Fruit fly (Drosophila melanogaster) whole organism, embryonic: ENCODE measurements around the gene Tgt.
A peak's percentile ranks its signal among the peaks of the same experiment; 100 is the strongest.

Experiments
- Ada2b ChIP-seq: fragments of 200-800 bp; sonication (Bioruptor generic); IDR thresholded peaks from 2 replicates; pipeline ENCODE4 v1.3.6; 2022; ENCODE audit warnings: missing biosample characterization, missing genetic modification characterization
- B-H1 ChIP-seq: fragments of 200-800 bp; sonication (Bioruptor generic); IDR thresholded peaks from 3 replicates; pipeline ENCODE4 v1.3.6; 2022; ENCODE audit warnings: missing biosample characterization, missing genetic modification characterization
- CG10274 ChIP-seq: fragments of 200-800 bp; sonication (Bioruptor generic); optimal IDR thresholded peaks from 3 replicates; lab custom pipeline; 2017; ENCODE audit warnings: missing biosample characterization, mild to moderate bottlenecking, missing genetic modification characterization
- CG12071 ChIP-seq: fragments of 200-800 bp; sonication (Bioruptor generic); optimal IDR thresholded peaks from 3 replicates; lab custom pipeline; 2018; ENCODE audit warnings: missing biosample characterization, mild to moderate bottlenecking, missing genetic modification characterization
- CG12659 ChIP-seq: fragments of 200-800 bp; sonication (Bioruptor generic); optimal IDR thresholded peaks from 3 replicates; lab custom pipeline; 2017; ENCODE audit warnings: mild to moderate bottlenecking, missing biosample characterization, missing genetic modification reagents, missing genetic modification characterization
- CG12942 ChIP-seq: fragments of 200-800 bp; sonication (Bioruptor generic); optimal IDR thresholded peaks from 3 replicates; lab custom pipeline; 2016; ENCODE audit warnings: missing biosample characterization, missing genetic modification characterization
- CG13287 ChIP-seq: fragments of 200-800 bp; sonication (Bioruptor generic); IDR thresholded peaks from 2 replicates; pipeline ENCODE4 v1.3.6; 2022; ENCODE audit warnings: missing biosample characterization, missing genetic modification characterization; ENCODE audit not compliant: partially characterized antibody
- CG14050 ChIP-seq: fragments of 200-800 bp; sonication (Bioruptor generic); IDR thresholded peaks from 3 replicates; pipeline ENCODE4 v1.3.6; 2022; ENCODE audit warnings: missing biosample characterization, missing genetic modification characterization
- CG15479 ChIP-seq: fragments of 200-800 bp; sonication (Bioruptor generic); optimal IDR thresholded peaks from 3 replicates; lab custom pipeline; 2019; ENCODE audit warnings: missing biosample characterization, mild to moderate bottlenecking, missing genetic modification characterization, moderate library complexity
- CG16779 ChIP-seq: fragments of 200-800 bp; sonication (Bioruptor generic); IDR thresholded peaks from 2 replicates; pipeline ENCODE4 v1.3.6; 2022; ENCODE audit warnings: missing biosample characterization, missing genetic modification characterization
- CG7839 ChIP-seq: fragments of 200-800 bp; sonication (Bioruptor generic); optimal IDR thresholded peaks from 3 replicates; lab custom pipeline; 2018; ENCODE audit warnings: missing biosample characterization, mild to moderate bottlenecking, missing genetic modification characterization, moderate library complexity
- CG8388 ChIP-seq: fragments of 200-800 bp; sonication (Bioruptor generic); optimal IDR thresholded peaks from 2 replicates; lab custom pipeline; 2019; ENCODE audit warnings: missing biosample characterization, mild to moderate bottlenecking, missing genetic modification characterization, moderate library complexity
- Fer2 ChIP-seq: fragments of 200-800 bp; sonication (Bioruptor generic); optimal IDR thresholded peaks from 2 replicates; lab custom pipeline; 2018; ENCODE audit warnings: missing biosample characterization, mild to moderate bottlenecking, missing genetic modification characterization, moderate library complexity
- H15 ChIP-seq: fragments of 200-800 bp; sonication (Bioruptor generic); IDR thresholded peaks from 3 replicates; pipeline ENCODE4 v1.3.6; 2022; ENCODE audit warnings: missing biosample characterization, missing genetic modification characterization
- Lhr ChIP-seq: fragments of 200-800 bp; sonication (Bioruptor generic); optimal IDR thresholded peaks from 3 replicates; lab custom pipeline; 2017; ENCODE audit warnings: mild to moderate bottlenecking, missing biosample characterization, missing genetic modification reagents, missing genetic modification characterization
- Mad ChIP-seq: fragments of 200-800 bp; sonication (Bioruptor generic); optimal IDR thresholded peaks from 2 replicates; lab custom pipeline; 2016; ENCODE audit warnings: missing biosample characterization, missing genetic modification characterization
- NC2α ChIP-seq: fragments of 200-800 bp; sonication (Bioruptor generic); optimal IDR thresholded peaks from 2 replicates; lab custom pipeline; 2016; ENCODE audit warnings: missing biosample characterization, missing genetic modification characterization
- Neu2 ChIP-seq: fragments of 200-800 bp; sonication (Bioruptor generic); optimal IDR thresholded peaks from 3 replicates; lab custom pipeline; 2016; ENCODE audit warnings: missing biosample characterization, missing genetic modification characterization, borderline replicate concordance
- Ravus ChIP-seq: fragments of 200-800 bp; sonication (Bioruptor generic); IDR thresholded peaks from 2 replicates; pipeline ENCODE4 v1.3.6; 2022; ENCODE audit warnings: missing biosample characterization, missing genetic modification characterization
- Rfx ChIP-seq: fragments of 200-800 bp; sonication (Bioruptor generic); IDR thresholded peaks from 2 replicates; pipeline ENCODE4 v1.3.6; 2022; ENCODE audit warnings: missing biosample characterization, missing genetic modification characterization
- Sry-β ChIP-seq: fragments of 200-800 bp; sonication (Bioruptor generic); optimal IDR thresholded peaks from 2 replicates; lab custom pipeline; 2018; ENCODE audit warnings: missing biosample characterization, mild to moderate bottlenecking, missing genetic modification characterization, moderate library complexity
- Trl ChIP-seq, 3 experiments: fragments of >200 bp in 2 of 3; fragments of 200-800 bp in 1 of 3; sonication (Bioruptor generic) in 1 of 3; optimal IDR thresholded peaks; 2 replicates in 1 of 3; 3 replicates in 2 of 3; lab custom pipeline; 2016 to 2017; ENCODE audit warnings: missing biosample characterization in 1 of 3, missing genetic modification characterization in 1 of 3
- Usf ChIP-seq: fragments of 200-800 bp; sonication (Bioruptor generic); optimal IDR thresholded peaks from 2 replicates; lab custom pipeline; 2017; ENCODE audit warnings: missing genotype, missing biosample characterization, missing genetic modification characterization
- abd-A ChIP-seq: fragments of 200-800 bp; sonication (Bioruptor generic); optimal IDR thresholded peaks from 3 replicates; lab custom pipeline; 2019; ENCODE audit warnings: missing biosample characterization, mild to moderate bottlenecking, missing genetic modification characterization, moderate library complexity
- amos ChIP-seq: fragments of 200-800 bp; sonication (Bioruptor generic); IDR thresholded peaks from 2 replicates; pipeline ENCODE4 v1.3.6; 2022; ENCODE audit warnings: missing biosample characterization, missing genetic modification characterization; ENCODE audit not compliant: partially characterized antibody
- ase ChIP-seq: fragments of 200-800 bp; sonication (Bioruptor generic); IDR thresholded peaks from 3 replicates; pipeline ENCODE4 v1.3.6; 2022; ENCODE audit warnings: missing biosample characterization, missing genetic modification characterization
- bcd ChIP-seq: fragments of 200-800 bp; sonication (Bioruptor generic); optimal IDR thresholded peaks from 2 replicates; lab custom pipeline; 2017; ENCODE audit warnings: missing biosample characterization, mild to moderate bottlenecking, missing genetic modification characterization
- cad ChIP-seq: fragments of >200 bp; optimal IDR thresholded peaks from 2 replicates; lab custom pipeline; 2017; ENCODE audit warnings: missing biosample characterization, missing genetic modification characterization
- crc ChIP-seq: fragments of 200-800 bp; sonication (Bioruptor generic); optimal IDR thresholded peaks from 2 replicates; lab custom pipeline; 2016; ENCODE audit warnings: missing biosample characterization, missing genetic modification characterization
- dmrt99B ChIP-seq: fragments of 200-800 bp; sonication (Bioruptor generic); optimal IDR thresholded peaks from 2 replicates; lab custom pipeline; 2018; ENCODE audit warnings: missing biosample characterization, mild to moderate bottlenecking, missing genetic modification characterization, moderate library complexity
- eyg ChIP-seq: fragments of 200-800 bp; sonication (Bioruptor generic); optimal IDR thresholded peaks from 3 replicates; lab custom pipeline; 2016; ENCODE audit warnings: missing biosample characterization, missing genetic modification characterization
- ftz-f1 ChIP-seq: fragments of 200-800 bp; sonication (Bioruptor generic); optimal IDR thresholded peaks from 2 replicates; lab custom pipeline; 2016; ENCODE audit warnings: missing biosample characterization, missing genetic modification characterization
- gfzf ChIP-seq: fragments of 200-800 bp; sonication (Bioruptor generic); optimal IDR thresholded peaks from 2 replicates; lab custom pipeline; 2016; ENCODE audit warnings: missing biosample characterization, mild to moderate bottlenecking, missing genetic modification characterization, moderate library complexity
- hkb ChIP-seq, 2 experiments: fragments of 200-800 bp in 1 of 2; fragments of >200 bp in 1 of 2; sonication (Bioruptor generic) in 1 of 2; IDR thresholded peaks in 1 of 2; optimal IDR thresholded peaks in 1 of 2; 2 replicates each; pipeline versions ENCODE4 v1.3.6 to Lab custom; 2017 to 2022; ENCODE audit warnings: missing biosample characterization in 1 of 2, missing genetic modification characterization in 1 of 2
- insv ChIP-seq, 2 experiments: fragments of 200-800 bp; sonication (Bioruptor generic); optimal IDR thresholded peaks; 3 replicates each; lab custom pipeline; 2016 to 2018; ENCODE audit warnings: missing biosample characterization in 2 of 2, missing genetic modification characterization in 2 of 2
- ken ChIP-seq: fragments of 200-800 bp; sonication (Bioruptor generic); IDR thresholded peaks from 3 replicates; pipeline ENCODE4 v1.3.6; 2022; ENCODE audit warnings: missing biosample characterization, missing genetic modification characterization
- maf-S ChIP-seq: fragments of 200-800 bp; sonication (Bioruptor generic); optimal IDR thresholded peaks from 2 replicates; lab custom pipeline; 2016; ENCODE audit warnings: missing biosample characterization, missing genetic modification characterization
- nau ChIP-seq: fragments of 200-800 bp; sonication (Bioruptor generic); optimal IDR thresholded peaks from 3 replicates; lab custom pipeline; 2017; ENCODE audit warnings: missing biosample characterization, mild to moderate bottlenecking, missing genetic modification characterization, missing genetic modification reagents
- pita ChIP-seq: fragments of 200-800 bp; sonication (Bioruptor generic); optimal IDR thresholded peaks from 2 replicates; lab custom pipeline; 2017; ENCODE audit warnings: missing biosample characterization, mild to moderate bottlenecking, missing genetic modification characterization
- pzg ChIP-seq: fragments of 200-800 bp; sonication (Bioruptor generic); optimal IDR thresholded peaks from 3 replicates; lab custom pipeline; 2018; ENCODE audit warnings: missing biosample characterization, mild to moderate bottlenecking, missing genetic modification characterization, moderate library complexity
- sc ChIP-seq, 3 experiments: fragments of >200 bp in 2 of 3; fragments of 200-800 bp in 1 of 3; sonication (Bioruptor generic) in 1 of 3; optimal IDR thresholded peaks; 2 replicates in 2 of 3; 3 replicates in 1 of 3; lab custom pipeline; 2017; ENCODE audit warnings: mild to moderate bottlenecking in 1 of 3, missing biosample characterization in 1 of 3, missing genetic modification characterization in 1 of 3, missing genetic modification reagents in 1 of 3
- tgo ChIP-seq: fragments of 200-800 bp; sonication (Bioruptor generic); IDR thresholded peaks from 3 replicates; pipeline ENCODE4 v1.3.6; 2022; ENCODE audit warnings: missing biosample characterization, missing genetic modification characterization
- tll ChIP-seq, 2 experiments: fragments of 200-800 bp in 1 of 2; fragments of >200 bp in 1 of 2; sonication (Bioruptor generic) in 1 of 2; optimal IDR thresholded peaks; 2 replicates each; lab custom pipeline; 2017 to 2019; ENCODE audit warnings: missing biosample characterization in 2 of 2, missing genetic modification characterization in 2 of 2, mild to moderate bottlenecking in 1 of 2, moderate library complexity in 1 of 2
- trem ChIP-seq: fragments of 200-800 bp; optimal IDR thresholded peaks from 3 replicates; lab custom pipeline; 2019; ENCODE audit warnings: missing biosample characterization, mild to moderate bottlenecking, missing genetic modification characterization, moderate library complexity
- vfl ChIP-seq: fragments of 200-800 bp; sonication (Bioruptor generic); optimal IDR thresholded peaks from 2 replicates; lab custom pipeline; 2016; ENCODE audit warnings: missing biosample characterization, missing genetic modification characterization
- zfh1 ChIP-seq: fragments of 200-800 bp; sonication (Bioruptor generic); IDR thresholded peaks from 3 replicates; pipeline ENCODE4 v1.3.6; 2022; ENCODE audit warnings: missing biosample characterization, missing genetic modification characterization

The Tgt gene

DNA sequence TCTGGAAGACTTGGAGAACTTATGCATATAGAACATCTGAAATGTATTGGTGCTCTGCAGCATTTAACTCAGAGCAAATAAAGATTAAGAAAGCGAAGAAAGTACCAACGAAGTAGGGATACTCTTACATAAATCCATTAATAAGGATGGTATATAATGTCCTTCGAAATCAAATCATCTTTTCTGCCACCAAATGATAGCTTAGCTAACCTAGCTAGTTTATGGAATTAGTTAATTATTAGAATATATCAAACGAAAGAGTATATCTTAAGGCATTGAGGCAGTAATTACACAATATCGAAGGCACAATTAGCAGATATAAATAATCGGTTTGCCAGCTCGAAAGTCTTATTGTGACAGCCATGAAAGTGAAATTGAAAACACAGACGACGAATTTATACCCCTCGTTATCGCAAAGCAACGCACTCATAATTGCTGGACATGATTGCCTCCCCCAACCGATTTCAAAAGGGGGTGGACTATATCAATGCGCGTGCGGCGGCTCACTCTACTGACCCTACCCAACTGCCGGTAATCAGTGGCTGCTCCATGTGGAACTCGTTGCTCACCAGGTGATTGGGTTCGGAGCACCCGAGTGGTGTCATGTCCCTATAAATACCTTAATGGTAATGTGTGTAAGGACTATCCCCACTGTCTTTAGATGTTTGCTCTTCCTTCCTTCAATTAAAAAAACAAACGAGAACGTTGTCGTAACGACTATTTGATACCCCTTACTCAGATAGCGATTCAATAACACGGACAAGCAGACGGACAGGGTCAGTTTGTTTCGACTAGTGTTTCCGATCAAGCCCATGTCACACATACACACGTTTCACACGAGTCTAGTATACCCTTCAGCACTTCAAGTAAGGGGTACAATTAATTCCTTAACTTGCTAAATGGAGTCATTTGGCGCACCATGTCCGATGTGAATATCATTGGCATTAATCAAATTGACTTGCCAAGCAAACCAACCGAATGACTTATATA, 39.2 kb upstream of the Tgt start (continued):
- peak; percentile 67 for TF ChIP-seq CG7839 (tag; lab: Kevin White, UChicago)
- TF ChIP-seq zfh1 (GFP tag; lab: Robert Waterston, UW) = peak; percentile 51; the same call in 1 of the 3 replicates
- TF ChIP-seq NC2α (GFP tag; lab: Kevin White, UChicago) = no peak
- TF ChIP-seq CG12942 = peak; percentile 2
- 0 out of 2 replicates have a peak, but pooled peaks have one; percentile 38 for TF ChIP-seq Ada2b (GFP tag; lab: Robert Waterston, UW)
- no peak for TF ChIP-seq nau (GFP tag; lab: Kevin White, UChicago)
- no peak for TF ChIP-seq B-H1 (GFP tag; lab: Robert Waterston, UW)
- no peak for TF ChIP-seq vfl (GFP tag; lab: Kevin White, UChicago)
- TF ChIP-seq ftz-f1 = no peak
- no peak for TF ChIP-seq gfzf
- TF ChIP-seq H15 (GFP tag; lab: Robert Waterston, UW) = no peak
- TF ChIP-seq ken (GFP tag; lab: Robert Waterston, UW) = peak; percentile 62; the same call in 1 of the 3 replicates
- TF ChIP-seq CG15479 = no peak
- TF ChIP-seq Mad (GFP tag; lab: Kevin White, UChicago) = no peak
- no peak for TF ChIP-seq sc (optimal IDR thresholded peaks at IDR 0.05; lab: Kevin White, UChicago)
- TF ChIP-seq sc (GFP tag; optimal IDR thresholded peaks at IDR 0.05; lab: Kevin White, UChicago) = peak; percentile 17
- no peak for TF ChIP-seq Sry-β
- TF ChIP-seq amos (GFP tag; lab: Robert Waterston, UW) = no peak
- TF ChIP-seq tgo (GFP tag; lab: Robert Waterston, UW) = peak; percentile 49; the same call in 2 of the 3 replicates
- TF ChIP-seq maf-S (GFP tag; lab: Kevin White, UChicago) = peak; percentile 7
- peak; percentile 73 for TF ChIP-seq dmrt99B
- TF ChIP-seq Lhr (GFP tag; lab: Kevin White, UChicago) = no peak
- no peak for TF ChIP-seq Ravus (GFP tag; lab: Robert Waterston, UW)
- no peak for TF ChIP-seq pzg (GFP tag; lab: Kevin White, UChicago)
- peak; percentile 58 for TF ChIP-seq CG8388 (GFP tag; lab: Kevin White, UChicago)
- no peak for TF ChIP-seq tll (GFP tag; optimal IDR thresholded peaks at IDR 0.05; lab: Kevin White, UChicago)
- TF ChIP-seq ase (GFP tag; lab: Robert Waterston, UW) = no peak
- TF ChIP-seq CG14050 (GFP tag; lab: Robert Waterston, UW) = no peak
- TF ChIP-seq Fer2 = no peak
- TF ChIP-seq crc (GFP tag; lab: Kevin White, UChicago) = no peak
- TF ChIP-seq CG16779 (GFP tag; lab: Robert Waterston, UW) = no peak
- peak; percentile 65 for TF ChIP-seq CG12071 (GFP tag; lab: Kevin White, UChicago)
- TF ChIP-seq Trl (optimal IDR thresholded peaks at IDR 0.05; lab: Kevin White, UChicago) = no peak
- no peak for TF ChIP-seq Trl (GFP tag; optimal IDR thresholded peaks at IDR 0.05; lab: Kevin White, UChicago)
- no peak for TF ChIP-seq insv (GFP tag; optimal IDR thresholded peaks at IDR 0.05; lab: Kevin White, UChicago)
- TF ChIP-seq CG13287 (GFP tag; lab: Robert Waterston, UW) = no peak
- TF ChIP-seq bcd = peak; percentile 53
- TF ChIP-seq abd-A (tag; lab: Kevin White, UChicago) = no peak
- peak; percentile 28 for TF ChIP-seq CG10274
- no peak for TF ChIP-seq Neu2 (GFP tag; lab: Kevin White, UChicago)
- TF ChIP-seq eyg = no peak
- peak; percentile 23; the same call in 1 of the 2 replicates for TF ChIP-seq Rfx (GFP tag; lab: Robert Waterston, UW)
- TF ChIP-seq trem (tag; lab: Kevin White, UChicago) = peak; percentile 24
- no peak for TF ChIP-seq cad (GFP tag; lab: Kevin White, UChicago)
- peak; percentile 23 for TF ChIP-seq CG12659
- no peak for TF ChIP-seq Usf
- TF ChIP-seq pita (GFP tag; lab: Kevin White, UChicago) = no peak
- TF ChIP-seq hkb (optimal IDR thresholded peaks at IDR 0.05; lab: Kevin White, UChicago) = no peak
- TF ChIP-seq hkb (GFP tag; IDR thresholded peaks at IDR 0.05; lab: Robert Waterston, UW) = peak; percentile 56
